Worm (Caenorhabditis elegans) whole organism, young adult: ENCODE measurements around the gene ccpp-6.

Experiments
- fkh-3 ChIP-seq: sonication (generic microtip); optimal IDR thresholded peaks from 2 replicates; lab custom pipeline; 2016; ENCODE audit warnings: mild to moderate bottlenecking, missing genetic modification characterization, missing compliant biosample characterization
- nfya-1 ChIP-seq: sonication (generic microtip); optimal IDR thresholded peaks from 2 replicates; lab custom pipeline; 2017; ENCODE audit warnings: antibody characterized with exemption, missing compliant biosample characterization, missing genetic modification characterization, borderline replicate concordance; ENCODE audit not compliant: insufficient read depth
- pha-4 ChIP-seq: fragments of 150-350 bp; sonication (generic microtip); optimal IDR thresholded peaks from 2 replicates; lab custom pipeline; 2014; ENCODE audit warnings: missing biosample characterization, missing genetic modification reagents, missing genetic modification characterization
- ztf-18 ChIP-seq: sonication (generic microtip); optimal IDR thresholded peaks from 2 replicates; lab custom pipeline; 2016; ENCODE audit warnings: missing genotype, mild to moderate bottlenecking, missing genetic modification characterization, missing compliant biosample characterization

ce11 chrII:5365645-5366044 is 21.5 kb downstream of the ccpp-6 start, which contains the start of gene F09E5.16:
- TF ChIP-seq fkh-3 (tag; lab: Kevin White, UChicago) (no peak), nfya-1 (tag; lab: Kevin White, UChicago) (no peak), ztf-18 (no peak), pha-4 (tag; lab: Kevin White, UChicago) (no peak)
